Worm (Caenorhabditis elegans) whole organism, L4/young adult: ENCODE data around the gene srg-38.
A peak's percentile ranks its signal among the peaks of the same experiment; 100 is the strongest.

Experiments used
- dao-5 ChIP-seq: sonication (generic microtip); optimal IDR thresholded peaks from 2 replicates; lab custom pipeline; 2016; ENCODE audit warnings: missing genotype, missing genetic modification characterization, moderate library complexity, missing compliant biosample characterization
- him-1 ChIP-seq: sonication (generic microtip); optimal IDR thresholded peaks from 2 replicates; lab custom pipeline; 2016; ENCODE audit warnings: missing genotype, missing genetic modification reagents, missing genetic modification characterization, missing compliant biosample characterization

DNA sequence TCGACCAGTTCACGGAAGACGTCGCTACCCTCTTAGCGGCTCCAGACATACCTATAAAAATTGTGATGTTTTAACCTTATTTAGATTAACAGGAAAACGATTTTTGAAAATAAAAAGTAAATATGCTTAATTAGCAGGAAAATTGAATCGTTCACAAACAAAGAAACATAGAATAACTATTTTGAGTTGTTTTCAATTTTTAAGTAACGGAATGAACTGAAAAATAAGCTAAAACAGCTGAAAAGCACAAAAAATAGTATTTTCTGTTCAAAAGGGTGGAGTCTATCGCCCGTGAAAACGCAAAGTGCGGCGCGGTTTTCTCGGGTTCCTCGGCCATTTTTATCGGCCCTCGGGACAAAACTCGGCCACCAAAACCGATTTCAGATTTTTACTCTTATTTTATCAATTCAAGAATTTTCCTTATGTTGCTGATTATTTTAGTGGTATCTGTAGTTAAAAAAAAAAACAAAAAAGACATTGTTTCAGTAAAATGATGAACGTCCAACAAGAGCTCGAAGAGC, 31.6 kb downstream of the srg-38 start, which contains the start of the genes atp-5 and lmtr-3:
- TF ChIP-seq dao-5 (tag; lab: Kevin White, UChicago), result no peak
- TF ChIP-seq him-1 (tag; lab: Kevin White, UChicago), result peak; percentile 34
